Worm (Caenorhabditis elegans) whole organism, mixed stage, embryonic: Measurements from ENCODE around the gene vab-8.

Experiments used
- M03D4.4 ChIP-seq: sonication (generic microtip); optimal IDR thresholded peaks from 2 replicates; lab custom pipeline; 2017; ENCODE audit warnings: mild to moderate bottlenecking, missing genetic modification characterization, missing compliant biosample characterization
- bed-3 ChIP-seq: fragments of 200-800 bp; sonication (Bioruptor generic); optimal IDR thresholded peaks from 3 replicates; lab custom pipeline; 2018; ENCODE audit warnings: mild to moderate bottlenecking, missing genetic modification characterization, moderate library complexity, missing compliant biosample characterization
- ceh-39 ChIP-seq: fragments of 150-350 bp; optimal IDR thresholded peaks from 2 replicates; lab custom pipeline; 2014; ENCODE audit warnings: missing biosample characterization, missing genetic modification characterization
- ceh-43 ChIP-seq: fragments of 200-800 bp; sonication (Bioruptor generic); optimal IDR thresholded peaks from 2 replicates; lab custom pipeline; 2018; ENCODE audit warnings: mild to moderate bottlenecking, missing genetic modification characterization, moderate library complexity, missing compliant biosample characterization
- ceh-83 ChIP-seq: fragments of 200-800 bp; sonication (Bioruptor generic); optimal IDR thresholded peaks from 2 replicates; lab custom pipeline; 2018; ENCODE audit warnings: mild to moderate bottlenecking, missing genetic modification characterization, missing compliant biosample characterization
- ces-1 ChIP-seq: fragments of 150-350 bp; optimal IDR thresholded peaks from 2 replicates; lab custom pipeline; 2014; ENCODE audit warnings: missing biosample characterization, missing genetic modification reagents, missing genetic modification characterization
- cnd-1 ChIP-seq: fragments of 200-800 bp; sonication (Bioruptor generic); optimal IDR thresholded peaks from 2 replicates; lab custom pipeline; 2018; ENCODE audit warnings: mild to moderate bottlenecking, missing genetic modification characterization, missing compliant biosample characterization
- drap-1 ChIP-seq: fragments of 200-800 bp; sonication (Bioruptor generic); optimal IDR thresholded peaks from 3 replicates; lab custom pipeline; 2018; ENCODE audit warnings: mild to moderate bottlenecking, missing genetic modification characterization, missing compliant biosample characterization
- elt-1 ChIP-seq: sonication (generic microtip); optimal IDR thresholded peaks from 2 replicates; lab custom pipeline; 2017; ENCODE audit warnings: missing genetic modification characterization, mild to moderate bottlenecking, missing compliant biosample characterization, antibody characterized with exemption, moderate library complexity, borderline replicate concordance; ENCODE audit not compliant: insufficient read depth
- elt-3 ChIP-seq: fragments of 150-350 bp; optimal IDR thresholded peaks from 2 replicates; lab custom pipeline; 2014; ENCODE audit warnings: missing biosample characterization, missing genetic modification characterization
- flh-1 ChIP-seq: fragments of 200-800 bp; sonication (Bioruptor generic); optimal IDR thresholded peaks from 2 replicates; lab custom pipeline; 2018; ENCODE audit warnings: mild to moderate bottlenecking, missing genetic modification characterization, moderate library complexity, missing compliant biosample characterization
- ham-2 ChIP-seq: fragments of 200-800 bp; sonication (Bioruptor generic); optimal IDR thresholded peaks from 2 replicates; lab custom pipeline; 2018; ENCODE audit warnings: mild to moderate bottlenecking, missing genetic modification characterization, missing compliant biosample characterization
- hlh-1 ChIP-seq: fragments of 150-350 bp; optimal IDR thresholded peaks from 2 replicates; lab custom pipeline; 2014; ENCODE audit warnings: missing biosample characterization, missing genetic modification reagents, missing genetic modification characterization
- lin-13 ChIP-seq: fragments of 150-350 bp; optimal IDR thresholded peaks from 2 replicates; lab custom pipeline; 2014; ENCODE audit warnings: missing biosample characterization, missing genetic modification characterization
- lin-32 ChIP-seq: fragments of 200-800 bp; sonication (Bioruptor generic); optimal IDR thresholded peaks from 2 replicates; lab custom pipeline; 2018; ENCODE audit warnings: mild to moderate bottlenecking, missing genetic modification characterization, missing compliant biosample characterization
- lsy-2 ChIP-seq: fragments of 150-350 bp; optimal IDR thresholded peaks from 2 replicates; lab custom pipeline; 2014; ENCODE audit warnings: missing biosample characterization, missing genetic modification characterization
- mab-5 ChIP-seq: fragments of 150-350 bp; optimal IDR thresholded peaks from 2 replicates; lab custom pipeline; 2014; ENCODE audit warnings: missing biosample characterization, missing genetic modification characterization
- mep-1 ChIP-seq: fragments of 150-350 bp; optimal IDR thresholded peaks from 2 replicates; lab custom pipeline; 2017; ENCODE audit warnings: missing biosample characterization, missing genetic modification reagents, missing genetic modification characterization, inconsistent platforms
- nhr-12 ChIP-seq: fragments of 150-350 bp; optimal IDR thresholded peaks from 2 replicates; lab custom pipeline; 2014; ENCODE audit warnings: missing biosample characterization, missing genetic modification characterization
- nhr-2 ChIP-seq: fragments of 150-350 bp; optimal IDR thresholded peaks from 2 replicates; lab custom pipeline; 2014; ENCODE audit warnings: missing biosample characterization, missing genetic modification characterization
- nhr-237 ChIP-seq: fragments of 150-350 bp; optimal IDR thresholded peaks from 2 replicates; lab custom pipeline; 2014; ENCODE audit warnings: missing biosample characterization, missing genetic modification characterization
- nhr-28 ChIP-seq: fragments of 150-350 bp; optimal IDR thresholded peaks from 2 replicates; lab custom pipeline; 2014; ENCODE audit warnings: missing biosample characterization, missing genetic modification characterization
- nhr-76 ChIP-seq: sonication (generic microtip); optimal IDR thresholded peaks from 2 replicates; lab custom pipeline; 2017; ENCODE audit warnings: missing biosample characterization, missing genetic modification characterization
- pha-4 ChIP-seq: fragments of 150-350 bp; optimal IDR thresholded peaks from 2 replicates; lab custom pipeline; 2018; ENCODE audit warnings: missing biosample characterization, missing genetic modification reagents, missing genetic modification characterization
- sem-2 ChIP-seq: fragments of 200-800 bp; sonication (Bioruptor generic); optimal IDR thresholded peaks from 2 replicates; lab custom pipeline; 2018; ENCODE audit warnings: mild to moderate bottlenecking, missing genetic modification characterization, missing compliant biosample characterization
- snpc-4 ChIP-seq: fragments of 150-350 bp; optimal IDR thresholded peaks from 2 replicates; lab custom pipeline; 2014; ENCODE audit warnings: missing biosample characterization, missing genetic modification characterization
- tbx-8 ChIP-seq: fragments of 200-800 bp; sonication (Bioruptor generic); optimal IDR thresholded peaks from 2 replicates; lab custom pipeline; 2018; ENCODE audit warnings: mild to moderate bottlenecking, missing genetic modification characterization, moderate library complexity, missing compliant biosample characterization
- unc-120 ChIP-seq: sonication (generic microtip); optimal IDR thresholded peaks from 2 replicates; lab custom pipeline; 2017; ENCODE audit warnings: missing genetic modification characterization, missing compliant biosample characterization; ENCODE audit not compliant: poor library complexity, severe bottlenecking
- unc-39 ChIP-seq: fragments of 150-350 bp; optimal IDR thresholded peaks from 2 replicates; lab custom pipeline; 2014; ENCODE audit warnings: missing biosample characterization, missing genetic modification characterization
- zip-8 ChIP-seq: fragments of 150-350 bp; optimal IDR thresholded peaks from 2 replicates; lab custom pipeline; 2014; ENCODE audit warnings: missing biosample characterization, missing genetic modification characterization
- ztf-11 ChIP-seq: fragments of 150-350 bp; optimal IDR thresholded peaks from 2 replicates; lab custom pipeline; 2014; ENCODE audit warnings: missing biosample characterization, missing genetic modification characterization

Gene vab-8

ce11 chrV:12179338-12179737, 33.8 kb upstream of the vab-8 start, which contains the start of gene clec-224:
Gene clec-224, minus strand, starts transcription at chrV:12179438.
- no peak for TF ChIP-seq lin-13 (tag; lab: Kevin White, UChicago)
- TF ChIP-seq nhr-12 (tag; lab: Kevin White, UChicago): no peak
- TF ChIP-seq ceh-43 (GFP tag; lab: Kevin White, UChicago): no peak
- TF ChIP-seq ces-1 (GFP tag; lab: Kevin White, UChicago): no peak
- TF ChIP-seq mep-1 (tag; lab: Kevin White, UChicago): no peak
- TF ChIP-seq ceh-83: no peak
- TF ChIP-seq unc-39 (tag; lab: Kevin White, UChicago): no peak
- no peak for TF ChIP-seq nhr-2 (tag; lab: Kevin White, UChicago)
- TF ChIP-seq bed-3 (GFP tag; lab: Kevin White, UChicago): no peak
- TF ChIP-seq ceh-39 (tag; lab: Kevin White, UChicago): no peak
- no peak for TF ChIP-seq mab-5 (tag; lab: Kevin White, UChicago)
- TF ChIP-seq sem-2 (GFP tag; lab: Kevin White, UChicago): no peak
- no peak for TF ChIP-seq flh-1 (GFP tag; lab: Kevin White, UChicago)
- no peak for TF ChIP-seq lin-32 (GFP tag; lab: Kevin White, UChicago)
- no peak for TF ChIP-seq ztf-11
- no peak for TF ChIP-seq lsy-2 (tag; lab: Kevin White, UChicago)
- no peak for TF ChIP-seq elt-1 (tag; lab: Kevin White, UChicago)
- TF ChIP-seq nhr-28 (tag; lab: Kevin White, UChicago): no peak

- TF ChIP-seq lsy-2 (tag; lab: Kevin White, UChicago): no peak
- no peak for TF ChIP-seq nhr-76 (tag; lab: Kevin White, UChicago)
- no peak for TF ChIP-seq drap-1
- TF ChIP-seq unc-39 (tag; lab: Kevin White, UChicago): no peak
- TF ChIP-seq sem-2 (GFP tag; lab: Kevin White, UChicago): no peak
- no peak for TF ChIP-seq ceh-39 (tag; lab: Kevin White, UChicago)
- TF ChIP-seq elt-3 (tag; lab: Kevin White, UChicago): no peak
Observed at ce11 chrV:12181310-12181709, 31.8 kb upstream of the vab-8 start, which contains the start of gene elpc-3. Gene elpc-3, minus strand, starts transcription at chrV:12181410.

- TF ChIP-seq drap-1 (no peak), cnd-1 (tag; lab: Kevin White, UChicago) (no peak), ceh-39 (tag; lab: Kevin White, UChicago) (no peak), snpc-4 (tag; lab: Kevin White, UChicago) (no peak)
- TF ChIP-seq, all 35 proteins: peak for 0
Observed at ce11 chrV:12183854-12184253, 29.3 kb upstream of the vab-8 start, which contains the start of gene usip-1. Gene usip-1, minus strand, starts transcription at chrV:12184194.

- TF ChIP-seq pha-4 (tag; lab: Kevin White, UChicago): peak; percentile 15
- TF ChIP-seq zip-8 (tag; lab: Kevin White, UChicago): no peak
- TF ChIP-seq lsy-2 (tag; lab: Kevin White, UChicago): peak; percentile 39
Observed at ce11 chrV:12184308-12184999, 28.7 kb upstream of the vab-8 start, which contains the start of gene srd-4. Gene srd-4, plus strand, starts transcription at chrV:12184949.

ce11 chrV:12187344-12187743, 25.8 kb upstream of the vab-8 start, which contains the start of gene ZK863.8:
Gene ZK863.8, minus strand, starts transcription at chrV:12187516.
- TF ChIP-seq flh-1 (GFP tag; lab: Kevin White, UChicago) (no peak), ham-2 (GFP tag; lab: Kevin White, UChicago) (no peak), M03D4.4 (tag; lab: Kevin White, UChicago) (no peak), nhr-12 (tag; lab: Kevin White, UChicago) (no peak)
- TF ChIP-seq, all 35 proteins: peak for 0

ce11 chrV:12188830-12189229, 24.3 kb upstream of the vab-8 start:
- TF ChIP-seq zip-8 (tag; lab: Kevin White, UChicago): no peak
- TF ChIP-seq nhr-237: no peak
- TF ChIP-seq tbx-8 (GFP tag; lab: Kevin White, UChicago): no peak
- TF ChIP-seq lin-32 (GFP tag; lab: Kevin White, UChicago): no peak
- no peak for TF ChIP-seq nhr-76 (tag; lab: Kevin White, UChicago)
- no peak for TF ChIP-seq ces-1 (GFP tag; lab: Kevin White, UChicago)
- TF ChIP-seq hlh-1 (tag; lab: Kevin White, UChicago): no peak
- TF ChIP-seq elt-3 (tag; lab: Kevin White, UChicago): no peak
- TF ChIP-seq lin-13 (tag; lab: Kevin White, UChicago): no peak
- TF ChIP-seq nhr-2 (tag; lab: Kevin White, UChicago): no peak
- no peak for TF ChIP-seq ztf-11
- no peak for TF ChIP-seq M03D4.4 (tag; lab: Kevin White, UChicago)
- TF ChIP-seq drap-1: no peak
- no peak for TF ChIP-seq unc-120 (tag; lab: Kevin White, UChicago)
